Fruit fly (Drosophila melanogaster): ENCODE data around the gene CG13711.

Gene CG13711

DNA sequence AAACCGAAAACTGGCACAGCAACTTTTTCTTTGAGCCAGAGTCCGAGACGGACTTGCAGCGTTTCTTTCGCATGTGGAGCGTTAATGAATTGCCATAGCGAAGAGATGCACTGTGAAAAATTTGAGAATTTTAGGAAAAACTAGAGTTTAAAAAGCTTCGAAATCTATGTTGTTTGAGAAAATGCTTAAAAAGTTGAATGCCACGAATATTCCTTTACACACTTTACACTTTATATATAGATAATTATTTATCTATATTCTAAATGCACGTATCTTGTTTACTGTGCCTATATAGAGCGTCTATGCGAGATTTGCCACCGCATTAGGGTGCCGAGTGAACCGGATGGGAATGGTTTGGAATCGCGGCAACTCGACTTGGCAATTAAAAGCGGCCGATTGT is 35.8 kb upstream of the CG13711 start (continued):
- TF ChIP-seq gsb (GFP tag; IDR thresholded peaks at IDR 0.05) (no peak), CG15011 (GFP tag; optimal IDR thresholded peaks at IDR 0.05) (no peak), CG7928 (GFP tag; optimal IDR thresholded peaks at IDR 0.05) (no peak), CG1602 (GFP tag; optimal IDR thresholded peaks at IDR 0.05) (no peak), CG7745 (tag; optimal IDR thresholded peaks at IDR 0.05) (no peak), CG13123 (GFP tag; optimal IDR thresholded peaks at IDR 0.05) (no peak), CG3995 (GFP tag; optimal IDR thresholded peaks at IDR 0.05) (no peak), dpn (GFP tag; optimal IDR thresholded peaks at IDR 0.05) (no peak), knrl (GFP tag; IDR thresholded peaks at IDR 0.05; ENCODE audit: partially characterized antibody) (no peak), slp2 (GFP tag; optimal IDR thresholded peaks at IDR 0.05) (no peak), CG32772 (GFP tag; IDR thresholded peaks at IDR 0.05) (no peak), lola (GFP tag; optimal IDR thresholded peaks at IDR 0.05) (no peak), CG4328 (GFP tag; optimal IDR thresholded peaks at IDR 0.05) (no peak), bigmax (GFP tag; optimal IDR thresholded peaks at IDR 0.05) (no peak), CG8281 (tag; optimal IDR thresholded peaks at IDR 0.05) (no peak), CG31441 (GFP tag; IDR thresholded peaks at IDR 0.05) (0 out of 2 replicates have a peak, but pooled peaks have one; percentile 18), otp (GFP tag; IDR thresholded peaks at IDR 0.05) (no peak), Gug (GFP tag; IDR thresholded peaks at IDR 0.05) (no peak), dmrt99B (tag; optimal IDR thresholded peaks at IDR 0.05) (peak; percentile 51), CG11456 (GFP tag; IDR thresholded peaks at IDR 0.05) (no peak), CG17829 (tag; optimal IDR thresholded peaks at IDR 0.05) (no peak), prd (optimal IDR thresholded peaks at IDR 0.05) (no peak), prd (GFP tag; IDR thresholded peaks at IDR 0.05) (no peak), pb (GFP tag; optimal IDR thresholded peaks at IDR 0.05) (no peak), insv (GFP tag; optimal IDR thresholded peaks at IDR 0.05) (no peak), CkIIα-i1 (GFP tag; IDR thresholded peaks at IDR 0.05) (no peak), B-H2 (GFP tag; optimal IDR thresholded peaks at IDR 0.05) (no peak), ewg (GFP tag; optimal IDR thresholded peaks at IDR 0.05) (no peak), amos (GFP tag; IDR thresholded peaks at IDR 0.05; ENCODE audit: partially characterized antibody) (no peak), tup (GFP tag; optimal IDR thresholded peaks at IDR 0.05) (no peak), CG15073 (GFP tag; optimal IDR thresholded peaks at IDR 0.05) (no peak), nerfin-2 (GFP tag; IDR thresholded peaks at IDR 0.05; ENCODE audit: partially characterized antibody) (no peak), fru (optimal IDR thresholded peaks at IDR 0.05) (no peak), CrebB (tag; optimal IDR thresholded peaks at IDR 0.05) (no peak), CG6689 (GFP tag; IDR thresholded peaks at IDR 0.05) (0 out of 2 replicates have a peak, but pooled peaks have one; percentile 22), Awh (GFP tag; IDR thresholded peaks at IDR 0.05) (no peak), Mes4 (GFP tag; optimal IDR thresholded peaks at IDR 0.05) (no peak), Dfd (GFP tag; optimal IDR thresholded peaks at IDR 0.05) (no peak), CG7839 (tag; optimal IDR thresholded peaks at IDR 0.05) (no peak), exex (tag; optimal IDR thresholded peaks at IDR 0.05) (no peak), Drgx (GFP tag; IDR thresholded peaks at IDR 0.05) (peak; percentile 93), shn (GFP tag; optimal IDR thresholded peaks at IDR 0.05) (no peak), CG14860 (GFP tag; IDR thresholded peaks at IDR 0.05; ENCODE audit: partially characterized antibody) (no peak), hth (optimal IDR thresholded peaks at IDR 0.05) (no peak), Side (GFP tag; optimal IDR thresholded peaks at IDR 0.05) (no peak), bcd (GFP tag; optimal IDR thresholded peaks at IDR 0.05) (no peak), gfzf (GFP tag; optimal IDR thresholded peaks at IDR 0.05) (no peak), YL-1 (GFP tag; optimal IDR thresholded peaks at IDR 0.05) (no peak), Eip74EF (GFP tag; optimal IDR thresholded peaks at IDR 0.05) (no peak), CG4360 (GFP tag; IDR thresholded peaks at IDR 0.05) (no peak), CG12236 (GFP tag; optimal IDR thresholded peaks at IDR 0.05) (no peak), zfh2 (GFP tag; optimal IDR thresholded peaks at IDR 0.05) (no peak)
